Fruit fly (Drosophila melanogaster): ENCODE results near the gene Alg1.

dm6 chr3R:17781371-17781770 lies 29.6 kb downstream of the Alg1 start:
- peak; percentile 84 for TF ChIP-seq CG11456 (GFP tag; IDR thresholded peaks at IDR 0.05)
- TF ChIP-seq CG10654 (GFP tag; optimal IDR thresholded peaks at IDR 0.05), result peak; percentile 64
- TF ChIP-seq dimm (GFP tag; IDR thresholded peaks at IDR 0.05), result 0 out of 2 replicates have a peak, but pooled peaks have one; percentile 23
- no peak for TF ChIP-seq h (optimal IDR thresholded peaks at IDR 0.05)
- no peak for TF ChIP-seq bbx (GFP tag; IDR thresholded peaks at IDR 0.05; ENCODE audit: partially characterized antibody)
- TF ChIP-seq fd102C (GFP tag; optimal IDR thresholded peaks at IDR 0.05), result no peak
- peak; percentile 72 for TF ChIP-seq Camta (GFP tag; optimal IDR thresholded peaks at IDR 0.05)
